Worm (Caenorhabditis elegans) whole organism, L2 larva: ENCODE results near the gene F21E9.2.

ENCODE experiments used
- nhr-77 ChIP-seq: fragments of 150-350 bp; optimal IDR thresholded peaks from 2 replicates; lab custom pipeline; 2014; ENCODE audit warnings: missing biosample characterization, missing genetic modification characterization
- ztf-1 ChIP-seq: fragments of 200-800 bp; sonication (Bioruptor generic); conservative IDR thresholded peaks from 2 replicates; pipeline ENCODE4 v1.3.6; 2022; ENCODE audit warnings: missing genetic modification characterization, missing compliant biosample characterization
- ztf-4 ChIP-seq: fragments of 150-350 bp; optimal IDR thresholded peaks from 2 replicates; lab custom pipeline; 2014; ENCODE audit warnings: missing biosample characterization, missing genetic modification characterization

DNA sequence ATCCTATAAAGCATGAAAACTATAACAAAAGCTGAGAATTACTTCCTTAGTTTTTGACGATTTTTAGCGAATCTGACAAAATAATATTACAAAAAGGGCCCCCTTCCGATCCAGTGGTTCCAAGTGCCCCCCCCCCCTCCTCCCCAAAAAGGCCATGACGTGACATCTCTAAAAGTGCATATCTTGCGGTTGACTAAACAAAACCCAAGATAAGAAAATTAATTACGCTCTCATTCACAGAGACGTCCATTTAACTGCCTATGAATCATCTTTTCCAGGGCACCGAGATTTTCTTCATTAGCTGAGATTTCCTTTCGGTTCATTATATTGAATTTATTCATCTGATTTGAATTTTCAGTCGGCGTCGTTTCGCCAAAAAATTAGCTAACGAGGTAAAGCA lies 29.9 kb downstream of the F21E9.2 start, which contains the start of gene inso-1:
- TF ChIP-seq ztf-4 (tag; lab: Kevin White, UChicago) (no peak), ztf-1 (GFP tag; lab: Robert Waterston, UW) (no peak), nhr-77 (tag; lab: Kevin White, UChicago) (no peak)
